Worm (Caenorhabditis elegans) whole organism, L2 larva: Measurements from ENCODE around the gene F53G2.12.

ENCODE experiments used
- C34F6.9 ChIP-seq: fragments of 150-350 bp; optimal IDR thresholded peaks from 2 replicates; lab custom pipeline; 2014; ENCODE audit warnings: missing biosample characterization, missing genetic modification characterization
- elt-1 ChIP-seq: fragments of 150-350 bp; optimal IDR thresholded peaks from 2 replicates; lab custom pipeline; 2014; ENCODE audit warnings: missing biosample characterization, missing genetic modification characterization
- elt-3 ChIP-seq: sonication (generic microtip); optimal IDR thresholded peaks from 2 replicates; lab custom pipeline; 2017; ENCODE audit warnings: missing biosample characterization, missing genetic modification characterization
- fos-1 ChIP-seq: fragments of 150-350 bp; optimal IDR thresholded peaks from 2 replicates; lab custom pipeline; 2014; ENCODE audit warnings: missing biosample characterization, missing genetic modification characterization
- lin-39 ChIP-seq: fragments of 150-350 bp; optimal IDR thresholded peaks from 2 replicates; lab custom pipeline; 2014; ENCODE audit warnings: missing biosample characterization, missing genetic modification reagents, missing genetic modification characterization
- mab-5 ChIP-seq: fragments of 150-350 bp; optimal IDR thresholded peaks from 2 replicates; lab custom pipeline; 2014; ENCODE audit warnings: missing biosample characterization, missing genetic modification characterization
- nhr-10 ChIP-seq: sonication (generic microtip); optimal IDR thresholded peaks from 2 replicates; lab custom pipeline; 2017; ENCODE audit warnings: missing biosample characterization, missing genetic modification characterization
- nhr-11 ChIP-seq: fragments of 150-350 bp; optimal IDR thresholded peaks from 2 replicates; lab custom pipeline; 2014; ENCODE audit warnings: missing biosample characterization, missing genetic modification characterization
- nhr-237 ChIP-seq: fragments of 150-350 bp; optimal IDR thresholded peaks from 2 replicates; lab custom pipeline; 2014; ENCODE audit warnings: missing biosample characterization, missing genetic modification characterization
- nhr-77 ChIP-seq: fragments of 150-350 bp; optimal IDR thresholded peaks from 2 replicates; lab custom pipeline; 2014; ENCODE audit warnings: missing biosample characterization, missing genetic modification characterization
- snpc-4 ChIP-seq: fragments of 150-350 bp; optimal IDR thresholded peaks from 2 replicates; lab custom pipeline; 2014; ENCODE audit warnings: missing biosample characterization, missing genetic modification characterization
- unc-39 ChIP-seq: fragments of 150-350 bp; optimal IDR thresholded peaks from 2 replicates; lab custom pipeline; 2014; ENCODE audit warnings: missing biosample characterization, missing genetic modification characterization
- unc-62 ChIP-seq: fragments of 150-350 bp; optimal IDR thresholded peaks from 2 replicates; lab custom pipeline; 2014; ENCODE audit warnings: missing biosample characterization, missing genetic modification reagents, missing genetic modification characterization

- TF ChIP-seq snpc-4 (no peak), nhr-11 (tag; lab: Kevin White, UChicago) (no peak), fos-1 (tag; lab: Kevin White, UChicago) (no peak), nhr-77 (tag; lab: Kevin White, UChicago) (no peak), nhr-10 (tag; lab: Kevin White, UChicago) (no peak), elt-3 (tag; lab: Kevin White, UChicago) (no peak), unc-62 (GFP tag; lab: Kevin White, UChicago) (no peak), nhr-237 (tag; lab: Kevin White, UChicago) (no peak), mab-5 (tag; lab: Kevin White, UChicago) (no peak), lin-39 (tag; lab: Kevin White, UChicago) (no peak), unc-39 (tag; lab: Kevin White, UChicago) (no peak), C34F6.9 (tag; lab: Kevin White, UChicago) (no peak), elt-1 (tag; lab: Kevin White, UChicago) (no peak)
Observed at ce11 chrII:2521960-2522359, 43.1 kb upstream of the F53G2.12 start, which contains the start of gene bath-13.
